Fruit fly (Drosophila melanogaster) whole organism, adult: ENCODE data around the gene Try29F.

Experiments
- CG11617 ChIP-seq: fragments of 200-800 bp; sonication (Bioruptor generic); optimal IDR thresholded peaks from 2 replicates; lab custom pipeline; 2017; ENCODE audit warnings: mild to moderate bottlenecking, missing biosample characterization, missing genetic modification reagents, missing genetic modification characterization
- CG12768 ChIP-seq: fragments of 200-800 bp; sonication (Bioruptor generic); optimal IDR thresholded peaks from 2 replicates; lab custom pipeline; 2017; ENCODE audit warnings: missing biosample characterization, missing genetic modification characterization, mild to moderate bottlenecking, moderate library complexity, missing genetic modification reagents
- CG14711 ChIP-seq: fragments of 200-800 bp; sonication (Bioruptor generic); optimal IDR thresholded peaks from 2 replicates; lab custom pipeline; 2018; ENCODE audit warnings: missing biosample characterization, mild to moderate bottlenecking, missing genetic modification characterization, moderate library complexity
- CG1620 ChIP-seq: fragments of 200-800 bp; sonication (Bioruptor generic); optimal IDR thresholded peaks from 2 replicates; lab custom pipeline; 2016; ENCODE audit warnings: missing biosample characterization, missing genetic modification characterization
- CG33017 ChIP-seq: fragments of 200-800 bp; sonication (Bioruptor generic); optimal IDR thresholded peaks from 2 replicates; lab custom pipeline; 2018; ENCODE audit warnings: missing biosample characterization, mild to moderate bottlenecking, missing genetic modification characterization, moderate library complexity
- CG5204 ChIP-seq: fragments of 200-800 bp; sonication (Bioruptor generic); optimal IDR thresholded peaks from 2 replicates; lab custom pipeline; 2016; ENCODE audit warnings: missing biosample characterization, missing genetic modification characterization
- CG7045 ChIP-seq: fragments of 200-800 bp; sonication (Bioruptor generic); optimal IDR thresholded peaks from 2 replicates; lab custom pipeline; 2017; ENCODE audit warnings: missing biosample characterization, mild to moderate bottlenecking, missing genetic modification characterization
- CG7101 ChIP-seq: fragments of 200-800 bp; sonication (Bioruptor generic); optimal IDR thresholded peaks from 2 replicates; lab custom pipeline; 2018; ENCODE audit warnings: missing biosample characterization, mild to moderate bottlenecking, missing genetic modification characterization, moderate library complexity
- Clk ChIP-seq: fragments of 200-800 bp; sonication (Bioruptor generic); optimal IDR thresholded peaks from 2 replicates; lab custom pipeline; 2017; ENCODE audit warnings: missing biosample characterization, missing genetic modification characterization
- Crg-1 ChIP-seq: fragments of 200-800 bp; sonication (Bioruptor generic); optimal IDR thresholded peaks from 2 replicates; lab custom pipeline; 2016; ENCODE audit warnings: missing biosample characterization, missing genetic modification characterization
- Hr96 ChIP-seq: fragments of 200-800 bp; sonication (Bioruptor generic); optimal IDR thresholded peaks from 2 replicates; lab custom pipeline; 2016; ENCODE audit warnings: missing biosample characterization, missing genetic modification characterization
- Mnt ChIP-seq: fragments of 200-800 bp; sonication (Bioruptor generic); optimal IDR thresholded peaks from 2 replicates; lab custom pipeline; 2016; ENCODE audit warnings: missing biosample characterization, mild to moderate bottlenecking, missing genetic modification characterization
- bab1 ChIP-seq: fragments of 200-800 bp; sonication (Bioruptor generic); optimal IDR thresholded peaks from 3 replicates; lab custom pipeline; 2019; ENCODE audit warnings: missing biosample characterization, mild to moderate bottlenecking, missing genetic modification characterization, moderate library complexity
- cic ChIP-seq: fragments of 200-800 bp; sonication (Bioruptor generic); optimal IDR thresholded peaks from 2 replicates; lab custom pipeline; 2017; ENCODE audit warnings: missing biosample characterization, mild to moderate bottlenecking, missing genetic modification characterization, moderate library complexity
- cnc ChIP-seq, 2 experiments: fragments of >200 bp; optimal IDR thresholded peaks; 2 replicates each; lab custom pipeline; 2017
- kay ChIP-seq: fragments of 200-800 bp; sonication (Bioruptor generic); peaks from one replicate; lab custom pipeline; 2016; ENCODE audit warnings: missing biosample characterization, missing genetic modification characterization, borderline replicate concordance
- ovo ChIP-seq: fragments of 200-800 bp; sonication (Bioruptor generic); optimal IDR thresholded peaks from 2 replicates; lab custom pipeline; 2016; ENCODE audit warnings: missing biosample characterization, missing genetic modification characterization
- pad ChIP-seq: fragments of 200-800 bp; sonication (Bioruptor generic); optimal IDR thresholded peaks from 3 replicates; lab custom pipeline; 2017; ENCODE audit warnings: missing biosample characterization, missing genetic modification characterization, mild to moderate bottlenecking, moderate library complexity, missing genetic modification reagents
- tj ChIP-seq: fragments of 200-800 bp; sonication (Bioruptor generic); optimal IDR thresholded peaks from 3 replicates; lab custom pipeline; 2017; ENCODE audit warnings: missing biosample characterization, mild to moderate bottlenecking, missing genetic modification characterization, moderate library complexity
- toe ChIP-seq: fragments of 200-800 bp; sonication (Bioruptor generic); optimal IDR thresholded peaks from 2 replicates; lab custom pipeline; 2016; ENCODE audit warnings: missing biosample characterization, missing genetic modification characterization

The Try29F gene

DNA sequence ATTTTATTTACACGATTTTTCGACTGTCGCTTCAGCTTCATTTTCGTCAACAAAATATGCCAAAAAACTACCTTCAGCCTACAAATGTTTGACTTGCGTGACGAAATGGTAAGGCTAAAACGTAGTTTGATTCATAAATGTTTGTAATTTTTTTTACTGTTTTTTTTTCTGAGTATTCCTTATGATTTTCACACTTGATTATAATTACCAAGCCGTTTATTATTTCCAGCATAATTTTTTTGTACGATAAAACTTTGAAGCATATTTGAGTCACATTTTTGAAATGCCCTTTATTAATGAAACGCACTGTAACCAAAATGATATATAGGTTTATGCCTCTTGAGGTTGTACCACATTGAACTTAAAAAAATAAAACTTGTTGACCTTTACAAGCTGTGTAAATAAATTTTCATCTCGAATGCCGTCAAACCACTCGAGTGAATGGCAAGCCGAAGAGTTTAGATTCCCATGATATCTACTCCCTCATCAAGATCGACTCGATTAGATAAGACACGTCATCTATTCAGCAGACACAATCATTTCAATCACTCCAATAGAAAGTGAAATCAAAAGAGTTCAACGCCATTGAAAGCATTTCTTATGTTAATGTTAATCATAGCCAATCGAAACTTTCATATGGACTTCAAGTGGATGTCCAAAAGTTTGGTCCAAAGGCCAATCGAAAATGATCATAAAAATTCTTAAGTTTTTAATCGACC is 15.6 kb upstream of the Try29F start:
- TF ChIP-seq tj (GFP tag; lab: Kevin White, UChicago): no peak
- no peak for TF ChIP-seq cnc (optimal IDR thresholded peaks at IDR 0.05; lab: Kevin White, UChicago)
- no peak for TF ChIP-seq toe (GFP tag; lab: Kevin White, UChicago)
- no peak for TF ChIP-seq bab1 (GFP tag; lab: Kevin White, UChicago)
- TF ChIP-seq Crg-1 (GFP tag; lab: Kevin White, UChicago): no peak
- TF ChIP-seq CG14711 (tag; lab: Kevin White, UChicago): no peak
- no peak for TF ChIP-seq CG7101
- TF ChIP-seq pad (GFP tag; lab: Kevin White, UChicago): no peak
- no peak for TF ChIP-seq CG11617 (GFP tag; lab: Kevin White, UChicago)
- no peak for TF ChIP-seq ovo (GFP tag; lab: Kevin White, UChicago)
- no peak for TF ChIP-seq CG5204
- no peak for TF ChIP-seq Hr96 (GFP tag; lab: Kevin White, UChicago)
- no peak for TF ChIP-seq kay (GFP tag; lab: Kevin White, UChicago)

DNA sequence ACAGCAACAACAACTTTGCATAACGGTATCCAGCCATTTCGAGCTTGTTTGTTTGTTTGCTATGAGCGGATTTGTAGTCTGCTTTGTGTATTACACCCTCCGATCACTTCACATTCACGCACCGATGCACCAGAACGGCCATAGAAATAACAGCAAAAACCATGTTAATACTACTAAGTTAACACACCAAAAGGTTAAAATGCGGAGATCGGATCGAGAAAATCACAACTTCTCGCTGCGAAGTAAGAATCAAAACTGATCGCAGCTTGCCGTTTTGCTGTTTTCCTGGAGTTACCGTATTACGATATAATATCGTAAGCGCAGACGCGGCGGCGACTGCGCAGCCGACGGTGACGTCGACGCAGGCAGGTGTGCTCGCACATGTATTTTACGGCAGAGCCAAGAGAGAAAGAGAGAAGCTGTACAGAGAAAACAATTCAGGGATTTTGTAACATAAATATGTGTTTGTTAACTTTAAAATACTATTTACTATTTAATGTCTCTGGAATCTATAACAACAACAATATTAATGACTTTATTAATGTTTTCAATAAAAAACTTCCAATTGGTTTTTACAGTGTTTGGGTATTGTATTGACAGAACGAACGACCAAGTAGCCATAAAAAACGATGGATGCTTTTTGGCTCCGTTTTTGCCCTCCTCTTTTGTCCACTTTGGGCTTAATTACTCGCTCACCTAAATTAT is 13.6 kb upstream of the Try29F start, which contains the start of gene CG13101:
Gene CG13101 (minus strand): TSS at position 259 of the 705 bp plus-strand sequence.
- TF ChIP-seq CG33017 (tag; lab: Kevin White, UChicago) (peak; percentile 63), ovo (GFP tag; lab: Kevin White, UChicago) (peak; percentile 73), cic (GFP tag; lab: Kevin White, UChicago) (no peak), Mnt (GFP tag; lab: Kevin White, UChicago) (peak; percentile 54), toe (GFP tag; lab: Kevin White, UChicago) (no peak), cnc (optimal IDR thresholded peaks at IDR 0.05; lab: Kevin White, UChicago) (no peak), kay (GFP tag; lab: Kevin White, UChicago) (no peak), CG5204 (peak; percentile 53), Crg-1 (GFP tag; lab: Kevin White, UChicago) (peak; percentile 63), CG11617 (GFP tag; lab: Kevin White, UChicago) (peak; percentile 64), pad (GFP tag; lab: Kevin White, UChicago) (peak; percentile 42), CG7045 (GFP tag; lab: Kevin White, UChicago) (peak; percentile 52), tj (GFP tag; lab: Kevin White, UChicago) (peak; percentile 57), bab1 (GFP tag; lab: Kevin White, UChicago) (peak; percentile 89), CG14711 (tag; lab: Kevin White, UChicago) (peak; percentile 79), Clk (GFP tag; lab: Kevin White, UChicago) (no peak), Hr96 (GFP tag; lab: Kevin White, UChicago) (no peak), CG7101 (peak; percentile 84), CG12768 (GFP tag; lab: Kevin White, UChicago) (peak; percentile 31), CG1620 (GFP tag; lab: Kevin White, UChicago) (peak; percentile 46)

DNA sequence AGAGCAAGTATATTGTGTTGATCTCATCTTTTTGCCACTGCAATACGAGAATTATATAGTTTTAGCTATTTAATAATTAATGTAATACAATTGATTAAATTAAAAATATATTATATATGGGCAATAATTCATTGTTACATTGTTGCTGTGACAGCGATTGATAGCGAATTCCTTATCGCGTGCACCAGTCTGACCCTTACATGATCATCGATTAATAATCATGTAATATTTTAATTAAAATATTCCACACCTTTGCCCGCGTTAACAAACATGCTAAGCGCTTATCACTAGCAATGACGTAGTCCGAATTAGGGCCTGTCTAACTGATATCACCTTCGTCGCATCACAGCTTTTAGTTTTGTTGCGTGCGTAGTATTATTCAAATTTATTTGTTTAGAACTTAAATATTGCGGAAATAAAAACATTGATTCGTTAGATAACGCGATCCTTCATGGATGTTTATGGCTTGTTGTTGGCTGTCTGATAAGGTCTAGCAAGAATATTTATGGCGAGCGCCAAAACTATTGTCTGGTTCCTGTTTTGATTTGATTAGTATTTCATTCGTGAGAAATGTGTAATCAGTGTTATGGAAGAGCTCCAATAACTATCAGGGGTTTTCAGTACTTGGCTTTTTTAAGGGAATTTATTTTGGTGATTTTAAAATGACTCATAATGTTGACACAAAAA is 10.9 kb upstream of the Try29F start:
- TF ChIP-seq CG33017 (tag; lab: Kevin White, UChicago) (no peak), kay (GFP tag; lab: Kevin White, UChicago) (peak; percentile 77), CG5204 (no peak), Crg-1 (GFP tag; lab: Kevin White, UChicago) (no peak), cic (GFP tag; lab: Kevin White, UChicago) (peak; percentile 7), cnc (optimal IDR thresholded peaks at IDR 0.05; lab: Kevin White, UChicago) (no peak), tj (GFP tag; lab: Kevin White, UChicago) (no peak), Hr96 (GFP tag; lab: Kevin White, UChicago) (no peak), ovo (GFP tag; lab: Kevin White, UChicago) (no peak), CG14711 (tag; lab: Kevin White, UChicago) (no peak), CG12768 (GFP tag; lab: Kevin White, UChicago) (no peak), Clk (GFP tag; lab: Kevin White, UChicago) (no peak), toe (GFP tag; lab: Kevin White, UChicago) (no peak), Mnt (GFP tag; lab: Kevin White, UChicago) (no peak), pad (GFP tag; lab: Kevin White, UChicago) (no peak)

DNA sequence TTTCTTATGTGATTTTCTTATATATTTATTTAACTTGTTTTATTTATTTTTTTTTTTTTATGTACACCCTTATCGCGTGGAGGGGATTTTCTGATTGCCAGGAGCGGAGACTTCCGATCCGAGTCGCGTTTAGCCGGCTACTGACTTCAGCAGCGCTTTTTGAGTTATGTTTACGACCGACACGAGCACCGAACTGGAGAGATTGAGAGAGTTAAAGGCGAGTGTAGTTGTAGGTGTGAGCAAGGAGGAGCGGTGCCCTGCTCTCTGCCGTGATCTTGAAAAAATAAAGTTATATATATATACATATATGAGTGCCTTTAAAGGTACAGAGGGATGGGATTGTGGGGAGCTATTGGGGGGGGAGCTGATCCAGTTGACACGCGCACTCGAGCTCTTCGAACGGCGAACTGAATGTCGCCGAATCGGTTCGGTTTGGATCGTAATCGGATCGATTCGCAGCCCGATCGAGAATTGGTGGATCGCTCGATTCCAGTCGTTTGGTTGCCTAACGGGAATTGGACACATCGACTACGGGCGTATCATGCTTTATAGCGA is 9.2 kb upstream of the Try29F start, which contains the start of gene rost:
Gene rost (minus strand): TSS at position 503 of the 555 bp plus-strand sequence.
- TF ChIP-seq Mnt (GFP tag; lab: Kevin White, UChicago) (peak; percentile 83), ovo (GFP tag; lab: Kevin White, UChicago) (peak; percentile 80), tj (GFP tag; lab: Kevin White, UChicago) (peak; percentile 39), cnc (optimal IDR thresholded peaks at IDR 0.05; lab: Kevin White, UChicago) (no peak), cic (GFP tag; lab: Kevin White, UChicago) (no peak), CG7101 (no peak), kay (GFP tag; lab: Kevin White, UChicago) (peak; percentile 10), CG5204 (no peak), pad (GFP tag; lab: Kevin White, UChicago) (peak; percentile 59), CG33017 (tag; lab: Kevin White, UChicago) (no peak)
